Worm (Caenorhabditis elegans) whole organism, midembryonic: ENCODE results near the gene grl-21.

Source experiments
- T22C8.4 ChIP-seq: fragments of 200-800 bp; sonication (Bioruptor generic); IDR thresholded peaks from 2 replicates; pipeline ENCODE4 v1.3.6; 2022; ENCODE audit warnings: missing genetic modification characterization, missing compliant biosample characterization
- cog-1 ChIP-seq: sonication (generic microtip); optimal IDR thresholded peaks from 2 replicates; lab custom pipeline; 2016; ENCODE audit warnings: missing genetic modification characterization, missing compliant biosample characterization
- flt-1 ChIP-seq: fragments of 200-800 bp; sonication (Bioruptor generic); IDR thresholded peaks from 2 replicates; pipeline ENCODE4 v1.3.6; 2022; ENCODE audit warnings: missing genetic modification characterization, missing compliant biosample characterization
- klf-2 ChIP-seq: fragments of 200-800 bp; sonication (Bioruptor generic); conservative IDR thresholded peaks from 2 replicates; pipeline ENCODE4 v1.3.6; 2022; ENCODE audit warnings: missing genetic modification reagents, missing genetic modification characterization, missing compliant biosample characterization
- med-1 ChIP-seq: sonication (generic microtip); optimal IDR thresholded peaks from 2 replicates; lab custom pipeline; 2017; ENCODE audit warnings: missing genetic modification characterization, mild to moderate bottlenecking, missing compliant biosample characterization, antibody characterized with exemption, missing genetic modification reagents; ENCODE audit not compliant: insufficient read depth
- ref-1 ChIP-seq: fragments of 200-800 bp; sonication (Bioruptor generic); conservative IDR thresholded peaks from 2 replicates; pipeline ENCODE4 v1.3.6; 2022; ENCODE audit warnings: missing genetic modification reagents, missing genetic modification characterization, missing compliant biosample characterization
- tab-1 ChIP-seq: fragments of 200-800 bp; sonication (Bioruptor generic); IDR thresholded peaks from 2 replicates; pipeline ENCODE4 v1.3.6; 2022; ENCODE audit warnings: missing genetic modification characterization, missing compliant biosample characterization
- ztf-23 ChIP-seq: fragments of 200-800 bp; sonication (Bioruptor generic); IDR thresholded peaks from 2 replicates; pipeline ENCODE4 v1.3.6; 2022; ENCODE audit warnings: missing genetic modification reagents, missing genetic modification characterization, missing compliant biosample characterization
- ztf-29 ChIP-seq: fragments of 200-800 bp; sonication (Bioruptor generic); IDR thresholded peaks from 2 replicates; pipeline ENCODE4 v1.3.6; 2022; ENCODE audit warnings: missing genetic modification reagents, missing genetic modification characterization, missing compliant biosample characterization

DNA sequence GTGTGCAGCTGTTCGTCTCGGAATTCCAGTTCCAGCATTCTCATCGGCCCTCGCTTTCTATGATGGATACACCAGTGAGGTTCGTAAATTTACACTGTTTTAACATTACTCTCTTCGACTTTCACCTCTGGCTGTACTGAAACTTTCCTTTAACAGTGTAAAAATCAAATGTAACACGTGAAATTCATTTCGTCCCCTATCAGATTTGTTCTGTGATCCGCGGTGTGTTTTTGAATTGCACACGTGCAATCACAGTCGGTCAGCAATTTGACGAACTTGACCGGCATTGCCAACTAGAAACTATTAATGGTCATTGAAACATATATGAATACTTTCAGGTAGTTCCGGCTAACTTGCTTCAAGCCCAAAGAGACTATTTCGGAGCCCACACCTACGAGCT lies 39.8 kb downstream of the grl-21 start:
- TF ChIP-seq tab-1 (no peak), T22C8.4 (GFP tag; lab: Robert Waterston, UW) (no peak), med-1 (no peak), ref-1 (no peak), ztf-23 (no peak), flt-1 (GFP tag; lab: Robert Waterston, UW) (no peak), klf-2 (GFP tag; lab: Robert Waterston, UW) (no peak), cog-1 (no peak), ztf-29 (GFP tag; lab: Robert Waterston, UW) (no peak)
